Fruit fly (Drosophila melanogaster): ENCODE measurements around the gene pon.

Gene pon

DNA sequence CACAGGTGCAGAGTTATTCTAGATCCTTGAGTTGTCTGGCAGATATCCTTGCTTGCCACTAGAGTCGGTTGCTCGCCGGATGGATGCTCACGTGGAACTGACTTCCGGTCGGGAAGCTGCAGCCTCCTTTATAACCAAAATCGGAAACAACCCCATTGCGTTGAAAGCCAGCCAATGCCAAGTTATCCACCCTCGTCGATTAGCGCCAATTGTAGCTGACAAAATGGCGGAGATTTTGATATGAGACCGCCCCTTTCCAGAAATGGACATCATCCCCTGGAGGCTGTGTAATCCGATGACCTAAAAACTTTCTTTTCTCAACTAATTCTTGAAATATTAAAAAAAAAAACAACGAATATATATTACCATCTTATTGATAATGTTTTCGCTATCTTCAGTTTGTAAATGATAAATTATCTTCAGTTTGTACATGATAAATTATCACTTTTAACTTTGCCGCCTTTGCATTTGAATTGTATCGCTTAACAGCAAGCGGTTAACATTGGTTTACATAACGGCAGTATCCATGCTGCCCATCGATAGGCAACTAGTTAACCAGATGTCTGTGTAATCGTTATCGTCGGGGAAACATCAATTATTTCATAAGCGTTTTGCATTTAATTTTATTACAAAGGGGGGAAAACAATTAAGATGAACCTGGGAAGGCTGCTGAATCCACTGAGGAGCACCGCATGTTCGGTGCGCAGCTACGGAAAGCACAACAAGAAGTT lies 11.4 kb downstream of the pon start, which contains the start of the genes HLH4C and mRpL30 (continued):
- peak; percentile 60 for TF ChIP-seq inv (GFP tag; IDR thresholded peaks at IDR 0.05; ENCODE audit: partially characterized antibody)
- no peak for TF ChIP-seq maf-S (GFP tag; optimal IDR thresholded peaks at IDR 0.05)
- no peak for TF ChIP-seq scrt (GFP tag; optimal IDR thresholded peaks at IDR 0.05)
- TF ChIP-seq seq (GFP tag; IDR thresholded peaks at IDR 0.05) = peak; percentile 61; the same call in 1 of the 2 replicates
- TF ChIP-seq CG4854 (GFP tag; optimal IDR thresholded peaks at IDR 0.05) = no peak
- no peak for TF ChIP-seq CG7271 (tag; optimal IDR thresholded peaks at IDR 0.05)
- no peak for TF ChIP-seq CG15514 (GFP tag; optimal IDR thresholded peaks at IDR 0.05)
- peak; percentile 97 for TF ChIP-seq ato (GFP tag; IDR thresholded peaks at IDR 0.05; ENCODE audit: partially characterized antibody)
- peak; percentile 99 for TF ChIP-seq nerfin-2 (GFP tag; IDR thresholded peaks at IDR 0.05; ENCODE audit: partially characterized antibody)
- no peak for TF ChIP-seq CG2678 (tag; optimal IDR thresholded peaks at IDR 0.05)
- no peak for TF ChIP-seq hth (optimal IDR thresholded peaks at IDR 0.05)
- peak; percentile 80 for TF ChIP-seq Dp (GFP tag; optimal IDR thresholded peaks at IDR 0.05)
- TF ChIP-seq ara (GFP tag; IDR thresholded peaks at IDR 0.05) = no peak
- TF ChIP-seq CG4707 (GFP tag; optimal IDR thresholded peaks at IDR 0.05) = no peak
- TF ChIP-seq mld (GFP tag; IDR thresholded peaks at IDR 0.05; ENCODE audit: partially characterized antibody) = peak; percentile 98
- TF ChIP-seq NFAT (GFP tag; IDR thresholded peaks at IDR 0.05) = no peak
- no peak for TF ChIP-seq CG3281 (GFP tag; optimal IDR thresholded peaks at IDR 0.05)
- TF ChIP-seq CG13287 (GFP tag; IDR thresholded peaks at IDR 0.05; ENCODE audit: partially characterized antibody) = peak; percentile 81
- TF ChIP-seq CG17612 (GFP tag; IDR thresholded peaks at IDR 0.05) = no peak
- TF ChIP-seq p53 (GFP tag; optimal IDR thresholded peaks at IDR 0.05) = no peak
- peak; percentile 81 for TF ChIP-seq CG16813 (GFP tag; IDR thresholded peaks at IDR 0.05; ENCODE audit: partially characterized antibody)
- TF ChIP-seq Dll (GFP tag; IDR thresholded peaks at IDR 0.05; ENCODE audit: partially characterized antibody) = peak; percentile 74; the same call in 2 of the 4 replicates
- TF ChIP-seq sc (optimal IDR thresholded peaks at IDR 0.05) = no peak
- no peak for TF ChIP-seq sc (GFP tag; optimal IDR thresholded peaks at IDR 0.05)
- TF ChIP-seq CG12769 (tag; optimal IDR thresholded peaks at IDR 0.05) = no peak
- TF ChIP-seq Doc3 (GFP tag; IDR thresholded peaks at IDR 0.05; ENCODE audit: partially characterized antibody) = peak; percentile 70
- TF ChIP-seq fd64A (GFP tag; optimal IDR thresholded peaks at IDR 0.05) = no peak
- TF ChIP-seq CG9609 (GFP tag; optimal IDR thresholded peaks at IDR 0.05) = no peak
- peak; percentile 99 for TF ChIP-seq tna (GFP tag; IDR thresholded peaks at IDR 0.05; ENCODE audit: partially characterized antibody)

DNA sequence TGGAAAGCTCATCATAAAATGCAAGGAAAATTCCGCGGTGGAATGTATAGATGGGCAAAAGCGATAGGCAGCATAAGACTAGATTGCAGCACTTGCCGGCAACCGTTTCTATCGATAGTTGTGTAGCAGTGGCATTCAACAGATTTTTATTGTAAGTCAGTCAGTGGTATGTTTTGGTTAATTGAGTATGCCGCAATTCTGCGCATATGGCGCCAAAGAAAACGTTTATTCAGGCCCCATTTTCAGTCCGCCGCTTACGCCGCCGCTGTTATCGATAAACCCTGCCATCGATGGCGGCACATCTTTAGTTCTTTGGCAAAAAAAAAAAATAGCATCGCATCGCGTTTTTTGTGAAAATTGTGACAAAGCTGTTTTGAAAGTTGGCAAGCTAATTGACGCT lies 13.6 kb downstream of the pon start, which contains the start of the genes Cbp80 and Torsin:
Cbp80 (plus strand) TSS at position 265 of the 400 bp plus-strand sequence.
Torsin (minus strand) TSS at position 282 of the 400 bp plus-strand sequence.
- no peak for TF ChIP-seq danr (GFP tag; IDR thresholded peaks at IDR 0.05)
- peak; percentile 93 for TF ChIP-seq vnd (GFP tag; IDR thresholded peaks at IDR 0.05; ENCODE audit: partially characterized antibody)
- TF ChIP-seq sr (GFP tag; IDR thresholded peaks at IDR 0.05) = no peak
- peak; percentile 8 for TF ChIP-seq zen (tag; optimal IDR thresholded peaks at IDR 0.05)
- TF ChIP-seq CG17186 (GFP tag; optimal IDR thresholded peaks at IDR 0.05) = peak; percentile 45
- TF ChIP-seq Ets97D (GFP tag; optimal IDR thresholded peaks at IDR 0.05) = peak; percentile 13
- TF ChIP-seq ssp (GFP tag; IDR thresholded peaks at IDR 0.05) = 0 out of 2 replicates have a peak, but pooled peaks have one; percentile 22
- TF ChIP-seq CG4854 (GFP tag; optimal IDR thresholded peaks at IDR 0.05) = no peak
- TF ChIP-seq Myb (GFP tag; optimal IDR thresholded peaks at IDR 0.05) = peak; percentile 25
- TF ChIP-seq nerfin-1 (tag; optimal IDR thresholded peaks at IDR 0.05) = peak; percentile 68
- TF ChIP-seq CG9817 (tag; optimal IDR thresholded peaks at IDR 0.05) = no peak
- TF ChIP-seq sna (GFP tag; IDR thresholded peaks at IDR 0.05; ENCODE audit: partially characterized antibody) = peak; percentile 93
- TF ChIP-seq peb (GFP tag; IDR thresholded peaks at IDR 0.05) = 0 out of 2 replicates have a peak, but pooled peaks have one; percentile 15
- TF ChIP-seq grn (GFP tag; optimal IDR thresholded peaks at IDR 0.05) = no peak
- peak; percentile 70 for TF ChIP-seq row (GFP tag; IDR thresholded peaks at IDR 0.05)
- no peak for TF ChIP-seq CG15479 (GFP tag; optimal IDR thresholded peaks at IDR 0.05)
- peak; percentile 73 for TF ChIP-seq Dref (GFP tag; IDR thresholded peaks at IDR 0.05)
- TF ChIP-seq mld (GFP tag; IDR thresholded peaks at IDR 0.05; ENCODE audit: partially characterized antibody) = peak; percentile 81
- TF ChIP-seq slbo (GFP tag; IDR thresholded peaks at IDR 0.05) = peak; percentile 48; the same call in 1 of the 2 replicates
- TF ChIP-seq unc-4 (GFP tag; IDR thresholded peaks at IDR 0.05; ENCODE audit: partially characterized antibody) = peak; percentile 83
- TF ChIP-seq disco-r (GFP tag; optimal IDR thresholded peaks at IDR 0.05) = no peak
- peak; percentile 100 for TF ChIP-seq HLH4C (GFP tag; IDR thresholded peaks at IDR 0.05; ENCODE audit: partially characterized antibody)

Measured in whole organism, embryonic.